Fruit fly (Drosophila melanogaster): Measurements from ENCODE around the gene Pxn.

DNA sequence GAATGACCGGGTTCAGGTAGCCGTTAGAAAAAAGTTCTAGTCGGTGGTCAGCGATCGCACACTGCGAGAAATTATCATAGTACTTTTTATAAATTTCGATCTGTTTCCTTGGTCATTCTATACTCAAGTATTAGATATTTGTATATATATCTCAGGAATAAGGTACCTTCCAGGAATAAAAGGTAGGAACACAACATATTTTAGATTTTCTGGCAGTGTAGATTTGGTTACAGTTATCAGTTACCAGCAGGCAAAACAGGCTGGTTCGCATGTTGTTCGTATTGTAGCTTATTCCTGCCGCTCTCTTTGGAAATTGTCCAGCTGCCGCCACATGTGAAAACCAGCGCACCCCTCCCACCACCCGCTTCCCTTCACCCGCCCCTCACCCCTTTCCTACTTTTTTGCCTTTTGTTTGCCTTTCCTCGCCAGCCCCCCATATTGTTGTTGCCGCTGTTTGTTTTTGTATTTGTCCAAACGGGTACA is 48.5 kb downstream of the Pxn start:
- peak; percentile 13 for TF ChIP-seq CG6854 (GFP tag; optimal IDR thresholded peaks at IDR 0.05)
- TF ChIP-seq CG9139 (GFP tag; optimal IDR thresholded peaks at IDR 0.05): no peak
- peak; percentile 70 for TF ChIP-seq CG31627 (GFP tag; optimal IDR thresholded peaks at IDR 0.05)
- peak; percentile 88 for TF ChIP-seq CG6276 (GFP tag; optimal IDR thresholded peaks at IDR 0.05)
- TF ChIP-seq lz (GFP tag; optimal IDR thresholded peaks at IDR 0.05): peak; percentile 71
